Fruit fly (Drosophila melanogaster) whole organism, embryonic: ENCODE measurements around the gene Obp19d.

ENCODE experiments used
- CG9932 ChIP-seq: fragments of 200-800 bp; sonication (Bioruptor generic); IDR thresholded peaks from 2 replicates; pipeline ENCODE4 v1.3.6; 2022; ENCODE audit warnings: missing biosample characterization, missing genetic modification characterization
- chinmo ChIP-seq: fragments of 200-800 bp; sonication (Bioruptor generic); IDR thresholded peaks from 4 replicates; pipeline ENCODE4 v1.3.6; 2022; ENCODE audit warnings: missing biosample characterization, missing genetic modification characterization; ENCODE audit not compliant: partially characterized antibody
- row ChIP-seq: fragments of 200-800 bp; sonication (Bioruptor generic); IDR thresholded peaks from 3 replicates; pipeline ENCODE4 v1.3.6; 2022; ENCODE audit warnings: missing biosample characterization, missing genetic modification characterization

- no peak for TF ChIP-seq row (GFP tag; lab: Robert Waterston, UW)
- TF ChIP-seq chinmo (GFP tag; lab: Robert Waterston, UW): no peak
- no peak for TF ChIP-seq CG9932
These were observed at the start of gene Obp19d for dm6 chrX:20419313-20419712.
